Worm (Caenorhabditis elegans): Measurements from ENCODE around the gene R105.1.
A peak's percentile ranks its signal among the peaks of the same experiment; 100 is the strongest.

R105.1 gene

ce11 chrIV:4596824-4597223, 36.7 kb upstream of the R105.1 start, which contains the start of gene F19C7.3:
F19C7.3 (plus strand) TSS chrIV:4597124.
- TF ChIP-seq sea-2 (GFP tag; IDR thresholded peaks at IDR 0.05), result no peak
- no peak for TF ChIP-seq Y53F4B.3 (GFP tag; IDR thresholded peaks at IDR 0.05)
- TF ChIP-seq ceh-79 (tag; optimal IDR thresholded peaks at IDR 0.05), result no peak
- no peak for TF ChIP-seq F52B5.7 (tag; optimal IDR thresholded peaks at IDR 0.05)
- no peak for TF ChIP-seq mcd-1 (GFP tag; IDR thresholded peaks at IDR 0.05)
- no peak for TF ChIP-seq F55B11.4 (tag; optimal IDR thresholded peaks at IDR 0.05; ENCODE audit: borderline replicate concordance, insufficient read depth)
- no peak for TF ChIP-seq K11D2.4 (GFP tag; IDR thresholded peaks at IDR 0.05)
- no peak for TF ChIP-seq C06A6.2 (GFP tag; conservative IDR thresholded peaks at IDR 0.05)
- TF ChIP-seq lin-26 (GFP tag; IDR thresholded peaks at IDR 0.05), result no peak
- TF ChIP-seq snpc-4 (GFP tag; optimal IDR thresholded peaks at IDR 0.05), result no peak
- TF ChIP-seq snpc-4 (tag; optimal IDR thresholded peaks at IDR 0.05), result no peak
- TF ChIP-seq bed-1 (GFP tag; IDR thresholded peaks at IDR 0.05), result no peak

ce11 chrIV:4599352-4600004, 34.0 kb upstream of the R105.1 start, which contains the start of gene F19C7.2:
F19C7.2 (plus strand) TSS chrIV:4599954.
- TF ChIP-seq ZK185.1 (tag; optimal IDR thresholded peaks at IDR 0.05; ENCODE audit: poor library complexity, severe bottlenecking) (no peak), nhr-80 (tag; optimal IDR thresholded peaks at IDR 0.05) (peak; percentile 20)

- no peak for TF ChIP-seq fkh-3 (tag; optimal IDR thresholded peaks at IDR 0.05)
- TF ChIP-seq F39B2.1 (GFP tag; IDR thresholded peaks at IDR 0.05), result no peak
These were observed 30.9 kb upstream of the R105.1 start, which contains the start of gene F19C7.4 for ce11 chrIV:4602565-4602964. F19C7.4 (plus strand) TSS chrIV:4602865.

ce11 chrIV:4605608-4606007, 27.9 kb upstream of the R105.1 start, which contains the start of gene nspg-10:
nspg-10 (plus strand) TSS chrIV:4605786.
- TF ChIP-seq nhr-80 (tag; optimal IDR thresholded peaks at IDR 0.05), result peak; percentile 79
- TF ChIP-seq nfya-1 (tag; optimal IDR thresholded peaks at IDR 0.05; ENCODE audit: borderline replicate concordance, insufficient read depth), result no peak
- peak; percentile 21 to 72 for TF ChIP-seq let-607 (tag; optimal IDR thresholded peaks at IDR 0.05)
- peak; percentile 37; the same call in 1 of the 2 replicates for TF ChIP-seq dox-1 (GFP tag; IDR thresholded peaks at IDR 0.05)

ce11 chrIV:4608661-4609060, 24.8 kb upstream of the R105.1 start:
- no peak for TF ChIP-seq F23B12.7 (tag; optimal IDR thresholded peaks at IDR 0.05; ENCODE audit: insufficient read depth)
- TF ChIP-seq zfh-2 (GFP tag; conservative IDR thresholded peaks at IDR 0.05), result peak; percentile 91

- TF ChIP-seq rcor-1 (GFP tag; IDR thresholded peaks at IDR 0.05) (no peak), somi-1 (GFP tag; optimal IDR thresholded peaks at IDR 0.05) (no peak), egl-44 (GFP tag; IDR thresholded peaks at IDR 0.05) (no peak), Y67H2A.10 (GFP tag; conservative IDR thresholded peaks at IDR 0.05) (no peak), snpc-3.4 (tag; optimal IDR thresholded peaks at IDR 0.05) (no peak), ZK185.1 (tag; optimal IDR thresholded peaks at IDR 0.05; ENCODE audit: poor library complexity, severe bottlenecking) (no peak), tlf-1 (GFP tag; optimal IDR thresholded peaks at IDR 0.05) (no peak)
These were observed 23.9 kb upstream of the R105.1 start, which contains the start of gene col-110 for ce11 chrIV:4609568-4609967. col-110 (minus strand) TSS chrIV:4609668.
